Fruit fly (Drosophila melanogaster) whole organism, embryonic: ENCODE results near the gene CG14866.

Experiments
- Bdp1 ChIP-seq: fragments of 200-800 bp; sonication (Bioruptor generic); optimal IDR thresholded peaks from 3 replicates; lab custom pipeline; 2016; ENCODE audit warnings: missing biosample characterization, missing genetic modification characterization
- C15 ChIP-seq: fragments of 200-800 bp; sonication (Bioruptor generic); IDR thresholded peaks from 3 replicates; pipeline ENCODE4 v1.3.6; 2022; ENCODE audit warnings: missing biosample characterization, missing genetic modification characterization
- CG11093 ChIP-seq: fragments of 200-800 bp; sonication (Bioruptor generic); IDR thresholded peaks from 3 replicates; pipeline ENCODE4 v1.3.6; 2022; ENCODE audit warnings: missing biosample characterization, missing genetic modification characterization
- CG11695 ChIP-seq: fragments of 200-800 bp; sonication (Bioruptor generic); IDR thresholded peaks from 3 replicates; pipeline ENCODE4 v1.3.6; 2022; ENCODE audit warnings: missing biosample characterization, missing genetic modification characterization
- CG11723 ChIP-seq: fragments of 200-800 bp; sonication (Bioruptor generic); optimal IDR thresholded peaks from 2 replicates; lab custom pipeline; 2017; ENCODE audit warnings: missing biosample characterization, mild to moderate bottlenecking, missing genetic modification characterization
- CG13123 ChIP-seq: fragments of 200-800 bp; sonication (Bioruptor generic); optimal IDR thresholded peaks from 2 replicates; lab custom pipeline; 2016; ENCODE audit warnings: missing biosample characterization, missing genetic modification characterization
- CG15011 ChIP-seq: fragments of 200-800 bp; sonication (Bioruptor generic); optimal IDR thresholded peaks from 3 replicates; lab custom pipeline; 2018; ENCODE audit warnings: missing biosample characterization, mild to moderate bottlenecking, missing genetic modification characterization
- CG15269 ChIP-seq: fragments of 200-800 bp; sonication (Bioruptor generic); optimal IDR thresholded peaks from 2 replicates; lab custom pipeline; 2018; ENCODE audit warnings: missing biosample characterization, mild to moderate bottlenecking, missing genetic modification characterization, moderate library complexity
- CG1647 ChIP-seq: fragments of 200-800 bp; sonication (Bioruptor generic); optimal IDR thresholded peaks from 3 replicates; lab custom pipeline; 2016; ENCODE audit warnings: missing biosample characterization, missing genetic modification characterization
- CG16815 ChIP-seq: fragments of 200-800 bp; sonication (Bioruptor generic); optimal IDR thresholded peaks from 3 replicates; lab custom pipeline; 2017; ENCODE audit warnings: missing biosample characterization, mild to moderate bottlenecking, missing genetic modification characterization
- CG18599 ChIP-seq: fragments of 200-800 bp; sonication (Bioruptor generic); optimal IDR thresholded peaks from 3 replicates; lab custom pipeline; 2017; ENCODE audit warnings: missing biosample characterization, missing genetic modification characterization, mild to moderate bottlenecking, moderate library complexity, missing genetic modification reagents
- CG2889 ChIP-seq: fragments of 200-800 bp; sonication (Bioruptor generic); IDR thresholded peaks from 3 replicates; pipeline ENCODE4 v1.3.6; 2022; ENCODE audit warnings: missing biosample characterization, missing genetic modification characterization
- CG31365 ChIP-seq: fragments of 200-800 bp; sonication (Bioruptor generic); optimal IDR thresholded peaks from 2 replicates; lab custom pipeline; 2018; ENCODE audit warnings: missing biosample characterization, mild to moderate bottlenecking, missing genetic modification characterization
- CG32767 ChIP-seq: fragments of 200-800 bp; sonication (Bioruptor generic); IDR thresholded peaks from 2 replicates; pipeline ENCODE4 v1.3.6; 2022; ENCODE audit warnings: missing biosample characterization, missing genetic modification characterization
- CG3407 ChIP-seq: fragments of 200-800 bp; sonication (Bioruptor generic); optimal IDR thresholded peaks from 2 replicates; lab custom pipeline; 2018; ENCODE audit warnings: missing biosample characterization, mild to moderate bottlenecking, missing genetic modification characterization
- CG3838 ChIP-seq: fragments of 200-800 bp; sonication (Bioruptor generic); optimal IDR thresholded peaks from 3 replicates; lab custom pipeline; 2016; ENCODE audit warnings: missing biosample characterization, missing genetic modification characterization
- CG3995 ChIP-seq: fragments of 200-800 bp; sonication (Bioruptor generic); optimal IDR thresholded peaks from 3 replicates; lab custom pipeline; 2016; ENCODE audit warnings: missing biosample characterization, missing genetic modification characterization
- CG4404 ChIP-seq: fragments of 200-800 bp; sonication (Bioruptor generic); IDR thresholded peaks from 2 replicates; pipeline ENCODE4 v1.3.6; 2022; ENCODE audit warnings: missing biosample characterization, missing genetic modification characterization
- CG6683 ChIP-seq: fragments of 200-800 bp; sonication (Bioruptor generic); optimal IDR thresholded peaks from 2 replicates; lab custom pipeline; 2017; ENCODE audit warnings: missing biosample characterization, mild to moderate bottlenecking, missing genetic modification characterization, missing genetic modification reagents
- CG8478 ChIP-seq: fragments of >200 bp; optimal IDR thresholded peaks from 2 replicates; lab custom pipeline; 2018
- CG9215 ChIP-seq: fragments of 200-800 bp; sonication (Bioruptor generic); IDR thresholded peaks from 2 replicates; pipeline ENCODE4 v1.3.6; 2022; ENCODE audit warnings: missing biosample characterization, missing genetic modification characterization
- CG9727 ChIP-seq: fragments of 200-800 bp; sonication (Bioruptor generic); optimal IDR thresholded peaks from 3 replicates; lab custom pipeline; 2017; ENCODE audit warnings: missing biosample characterization, mild to moderate bottlenecking, missing genetic modification characterization
- Dad ChIP-seq: fragments of 200-800 bp; sonication (Bioruptor generic); optimal IDR thresholded peaks from 3 replicates; lab custom pipeline; 2016; ENCODE audit warnings: missing biosample characterization, missing genetic modification characterization
- Dfd ChIP-seq, 2 experiments: fragments of >200 bp; optimal IDR thresholded peaks; 2 replicates each; lab custom pipeline; 2017; ENCODE audit warnings: missing biosample characterization in 2 of 2, missing genetic modification characterization in 2 of 2
- Fer3 ChIP-seq: fragments of 200-800 bp; sonication (Bioruptor generic); optimal IDR thresholded peaks from 2 replicates; lab custom pipeline; 2018; ENCODE audit warnings: missing biosample characterization, mild to moderate bottlenecking, missing genetic modification characterization, moderate library complexity
- HmgD ChIP-seq: fragments of 200-800 bp; sonication (Bioruptor generic); optimal IDR thresholded peaks from 3 replicates; lab custom pipeline; 2016; ENCODE audit warnings: missing biosample characterization, missing genetic modification characterization
- MTF-1 ChIP-seq: fragments of 200-800 bp; sonication (Bioruptor generic); optimal IDR thresholded peaks from 2 replicates; lab custom pipeline; 2018; ENCODE audit warnings: missing biosample characterization, mild to moderate bottlenecking, missing genetic modification characterization, borderline replicate concordance
- Opbp ChIP-seq: fragments of 200-800 bp; sonication (Bioruptor generic); IDR thresholded peaks from 3 replicates; pipeline ENCODE4 v1.3.6; 2022; ENCODE audit warnings: missing biosample characterization, missing genetic modification characterization; ENCODE audit not compliant: partially characterized antibody
- Six4 ChIP-seq: fragments of 200-800 bp; sonication (Bioruptor generic); optimal IDR thresholded peaks from 2 replicates; lab custom pipeline; 2016; ENCODE audit warnings: missing biosample characterization, missing genetic modification characterization
- Sox102F ChIP-seq: fragments of 200-800 bp; sonication (Bioruptor generic); optimal IDR thresholded peaks from 2 replicates; lab custom pipeline; 2018; ENCODE audit warnings: missing biosample characterization, mild to moderate bottlenecking, missing genetic modification characterization, moderate library complexity
- Ssrp ChIP-seq: fragments of 200-800 bp; sonication (Bioruptor generic); optimal IDR thresholded peaks from 2 replicates; lab custom pipeline; 2018; ENCODE audit warnings: missing biosample characterization, mild to moderate bottlenecking, missing genetic modification characterization, moderate library complexity
- abd-A ChIP-seq: fragments of 200-800 bp; sonication (Bioruptor generic); optimal IDR thresholded peaks from 3 replicates; lab custom pipeline; 2019; ENCODE audit warnings: missing biosample characterization, mild to moderate bottlenecking, missing genetic modification characterization, moderate library complexity
- bab2 ChIP-seq: fragments of 200-800 bp; sonication (Bioruptor generic); optimal IDR thresholded peaks from 2 replicates; lab custom pipeline; 2016; ENCODE audit warnings: missing biosample characterization, missing genetic modification characterization
- disco-r ChIP-seq: fragments of 200-800 bp; sonication (Bioruptor generic); optimal IDR thresholded peaks from 2 replicates; lab custom pipeline; 2016; ENCODE audit warnings: missing biosample characterization, missing genetic modification characterization
- dm ChIP-seq: fragments of 200-800 bp; sonication (Bioruptor generic); optimal IDR thresholded peaks from 3 replicates; lab custom pipeline; 2016; ENCODE audit warnings: missing biosample characterization, missing genetic modification characterization
- exex ChIP-seq: fragments of 200-800 bp; sonication (Bioruptor generic); optimal IDR thresholded peaks from 4 replicates; lab custom pipeline; 2018; ENCODE audit warnings: missing biosample characterization, mild to moderate bottlenecking, missing genetic modification characterization, moderate library complexity
- gro ChIP-seq: fragments of 200-800 bp; sonication (Bioruptor generic); optimal IDR thresholded peaks from 2 replicates; lab custom pipeline; 2016; ENCODE audit warnings: missing biosample characterization, missing genetic modification characterization
- her ChIP-seq: fragments of 200-800 bp; sonication (Bioruptor generic); optimal IDR thresholded peaks from 2 replicates; lab custom pipeline; 2016; ENCODE audit warnings: missing biosample characterization, missing genetic modification characterization
- lmd ChIP-seq: fragments of 200-800 bp; sonication (Bioruptor generic); IDR thresholded peaks from 2 replicates; pipeline ENCODE4 v1.3.6; 2022; ENCODE audit warnings: missing biosample characterization, missing genetic modification characterization
- nau ChIP-seq: fragments of 200-800 bp; sonication (Bioruptor generic); optimal IDR thresholded peaks from 3 replicates; lab custom pipeline; 2017; ENCODE audit warnings: missing biosample characterization, mild to moderate bottlenecking, missing genetic modification characterization, missing genetic modification reagents
- nom ChIP-seq: fragments of 200-800 bp; sonication (Bioruptor generic); optimal IDR thresholded peaks from 2 replicates; lab custom pipeline; 2017; ENCODE audit warnings: missing biosample characterization, missing genetic modification characterization, mild to moderate bottlenecking, moderate library complexity, missing genetic modification reagents
- phol ChIP-seq: fragments of 200-800 bp; sonication (Bioruptor generic); optimal IDR thresholded peaks from 3 replicates; lab custom pipeline; 2018; ENCODE audit warnings: missing biosample characterization, mild to moderate bottlenecking, missing genetic modification characterization, moderate library complexity
- pita ChIP-seq: fragments of 200-800 bp; sonication (Bioruptor generic); optimal IDR thresholded peaks from 2 replicates; lab custom pipeline; 2017; ENCODE audit warnings: missing biosample characterization, mild to moderate bottlenecking, missing genetic modification characterization
- row ChIP-seq: fragments of 200-800 bp; sonication (Bioruptor generic); IDR thresholded peaks from 3 replicates; pipeline ENCODE4 v1.3.6; 2022; ENCODE audit warnings: missing biosample characterization, missing genetic modification characterization
- salm ChIP-seq: fragments of 200-800 bp; sonication (Bioruptor generic); optimal IDR thresholded peaks from 2 replicates; lab custom pipeline; 2018; ENCODE audit warnings: missing biosample characterization, mild to moderate bottlenecking, missing genetic modification characterization
- sqz ChIP-seq: fragments of 200-800 bp; sonication (Bioruptor generic); optimal IDR thresholded peaks from 3 replicates; lab custom pipeline; 2018; ENCODE audit warnings: missing biosample characterization, mild to moderate bottlenecking, missing genetic modification characterization
- tgo ChIP-seq: fragments of 200-800 bp; sonication (Bioruptor generic); IDR thresholded peaks from 3 replicates; pipeline ENCODE4 v1.3.6; 2022; ENCODE audit warnings: missing biosample characterization, missing genetic modification characterization
- twi ChIP-seq: fragments of 200-800 bp; optimal IDR thresholded peaks from 2 replicates; lab custom pipeline; 2019; ENCODE audit warnings: missing biosample characterization, mild to moderate bottlenecking, missing genetic modification characterization, moderate library complexity
- wor ChIP-seq: fragments of 200-800 bp; sonication (Bioruptor generic); IDR thresholded peaks from 2 replicates; pipeline ENCODE4 v1.3.6; 2022; ENCODE audit warnings: missing biosample characterization, missing genetic modification characterization
- yki ChIP-seq: fragments of >200 bp; optimal IDR thresholded peaks from 3 replicates; lab custom pipeline; 2018

Gene CG14866

DNA sequence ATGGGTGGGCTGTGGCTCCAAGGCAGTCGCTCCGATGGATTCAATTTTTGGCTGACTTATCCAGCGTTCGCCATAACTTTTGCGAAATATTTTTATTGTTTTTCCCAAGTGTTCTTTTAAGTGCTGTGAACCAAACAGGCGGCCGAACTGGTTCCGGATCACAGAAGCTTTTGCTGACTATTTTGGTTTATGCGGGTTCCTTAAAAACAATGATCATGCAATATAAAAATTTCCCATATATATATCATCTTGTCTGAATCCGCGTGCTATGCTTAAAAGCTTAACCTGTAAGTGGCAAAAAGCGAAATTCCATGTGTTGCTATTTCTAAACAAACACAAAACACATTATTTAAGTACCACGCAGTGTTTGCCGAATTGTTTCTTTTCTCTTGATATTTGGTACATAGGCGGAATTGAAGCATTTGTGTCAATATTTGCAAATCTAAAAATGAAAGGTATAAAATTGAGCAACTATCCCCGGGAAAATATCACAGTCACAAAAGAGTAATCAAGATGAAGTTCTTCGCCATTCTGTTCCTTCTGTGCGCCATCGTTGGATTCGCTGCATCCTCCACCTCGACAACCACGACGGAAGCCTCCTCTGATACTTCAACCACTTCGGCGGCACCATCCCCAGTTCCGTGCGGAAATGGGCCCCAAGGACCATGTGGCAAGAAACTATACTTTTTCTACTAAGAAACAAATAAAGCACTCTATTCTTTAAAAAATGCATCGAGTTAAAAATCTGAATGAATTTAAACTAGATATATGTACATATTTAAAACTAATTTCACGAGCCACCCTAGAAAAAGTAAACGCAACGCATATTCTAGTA is 3.9 kb downstream of the CG14866 start, which contains the start of the genes CG6276 and CG44040 (continued):
- TF ChIP-seq CG1647 (GFP tag; lab: Kevin White, UChicago): no peak
- TF ChIP-seq CG31365 (tag; lab: Kevin White, UChicago): peak; percentile 17
- no peak for TF ChIP-seq nau (GFP tag; lab: Kevin White, UChicago)
- TF ChIP-seq Dfd (GFP tag; optimal IDR thresholded peaks at IDR 0.05; lab: Kevin White, UChicago): no peak
- no peak for TF ChIP-seq abd-A (tag; lab: Kevin White, UChicago)
- TF ChIP-seq sqz (GFP tag; lab: Kevin White, UChicago): no peak
- peak; percentile 73 for TF ChIP-seq row (GFP tag; lab: Robert Waterston, UW)
- TF ChIP-seq CG9215 (GFP tag; lab: Robert Waterston, UW): peak; percentile 46; the same call in 1 of the 2 replicates
- TF ChIP-seq bab2: peak; percentile 24
- TF ChIP-seq Ssrp (tag; lab: Kevin White, UChicago): peak; percentile 22
- no peak; the same call in 2 of the 3 replicates for TF ChIP-seq tgo (GFP tag; lab: Robert Waterston, UW)
- TF ChIP-seq exex (tag; lab: Kevin White, UChicago): no peak
- TF ChIP-seq CG11695 (GFP tag; lab: Robert Waterston, UW): peak; percentile 6; the same call in 1 of the 3 replicates
- TF ChIP-seq Fer3 (tag; lab: Kevin White, UChicago): peak; percentile 61
- peak; percentile 51 for TF ChIP-seq CG9727
- peak; percentile 35 for TF ChIP-seq CG15269 (tag; lab: Kevin White, UChicago)
- TF ChIP-seq pita (GFP tag; lab: Kevin White, UChicago): no peak
- peak; percentile 34; the same call in 1 of the 2 replicates for TF ChIP-seq CG4404
- peak; percentile 4 for TF ChIP-seq her (GFP tag; lab: Kevin White, UChicago)
- TF ChIP-seq CG3995 (GFP tag; lab: Kevin White, UChicago): peak; percentile 46
- TF ChIP-seq Six4: no peak
- no peak for TF ChIP-seq MTF-1 (GFP tag; lab: Kevin White, UChicago)
- TF ChIP-seq gro (GFP tag; lab: Kevin White, UChicago): peak; percentile 37
- peak; percentile 0 for TF ChIP-seq CG6683 (GFP tag; lab: Kevin White, UChicago)
- TF ChIP-seq CG32767 (GFP tag; lab: Robert Waterston, UW): no peak
- TF ChIP-seq CG13123 (GFP tag; lab: Kevin White, UChicago): no peak
- peak; percentile 35 for TF ChIP-seq Sox102F (GFP tag; lab: Kevin White, UChicago)
- no peak for TF ChIP-seq dm (GFP tag; lab: Kevin White, UChicago)
- peak; percentile 42 for TF ChIP-seq phol (tag; lab: Kevin White, UChicago)
- no peak for TF ChIP-seq CG15011
- no peak for TF ChIP-seq Opbp
- no peak for TF ChIP-seq salm (tag; lab: Kevin White, UChicago)
- peak; percentile 5 for TF ChIP-seq disco-r
- no peak for TF ChIP-seq CG3838
- no peak for TF ChIP-seq HmgD (GFP tag; lab: Kevin White, UChicago)
- peak; percentile 32; the same call in 1 of the 2 replicates for TF ChIP-seq lmd
- TF ChIP-seq CG16815 (GFP tag; lab: Kevin White, UChicago): no peak
- TF ChIP-seq CG11723 (GFP tag; lab: Kevin White, UChicago): peak; percentile 22
- no peak for TF ChIP-seq C15 (GFP tag; lab: Robert Waterston, UW)
- no peak for TF ChIP-seq CG2889
- TF ChIP-seq CG18599: peak; percentile 75
- TF ChIP-seq nom (GFP tag; lab: Kevin White, UChicago): peak; percentile 15
- TF ChIP-seq twi (tag; lab: Kevin White, UChicago): no peak
- TF ChIP-seq CG8478: no peak
- TF ChIP-seq CG11093 (GFP tag; lab: Robert Waterston, UW): no peak
- TF ChIP-seq wor (GFP tag; lab: Robert Waterston, UW): no peak
- TF ChIP-seq Dad: peak; percentile 60
- TF ChIP-seq yki: no peak
- no peak for TF ChIP-seq Bdp1 (GFP tag; lab: Kevin White, UChicago)
- no peak for TF ChIP-seq CG3407 (GFP tag; lab: Kevin White, UChicago)
